Worm (Caenorhabditis elegans) whole organism, midembryonic: Measurements from ENCODE around the gene decr-1.1.

ENCODE experiments used
- cog-1 ChIP-seq: sonication (generic microtip); optimal IDR thresholded peaks from 2 replicates; lab custom pipeline; 2016; ENCODE audit warnings: missing genetic modification characterization, missing compliant biosample characterization
- flt-1 ChIP-seq: fragments of 200-800 bp; sonication (Bioruptor generic); IDR thresholded peaks from 2 replicates; pipeline ENCODE4 v1.3.6; 2022; ENCODE audit warnings: missing genetic modification characterization, missing compliant biosample characterization
- klf-2 ChIP-seq: fragments of 200-800 bp; sonication (Bioruptor generic); conservative IDR thresholded peaks from 2 replicates; pipeline ENCODE4 v1.3.6; 2022; ENCODE audit warnings: missing genetic modification reagents, missing genetic modification characterization, missing compliant biosample characterization
- med-1 ChIP-seq: sonication (generic microtip); optimal IDR thresholded peaks from 2 replicates; lab custom pipeline; 2017; ENCODE audit warnings: missing genetic modification characterization, mild to moderate bottlenecking, missing compliant biosample characterization, antibody characterized with exemption, missing genetic modification reagents; ENCODE audit not compliant: insufficient read depth
- tab-1 ChIP-seq: fragments of 200-800 bp; sonication (Bioruptor generic); IDR thresholded peaks from 2 replicates; pipeline ENCODE4 v1.3.6; 2022; ENCODE audit warnings: missing genetic modification characterization, missing compliant biosample characterization
- ztf-23 ChIP-seq: fragments of 200-800 bp; sonication (Bioruptor generic); IDR thresholded peaks from 2 replicates; pipeline ENCODE4 v1.3.6; 2022; ENCODE audit warnings: missing genetic modification reagents, missing genetic modification characterization, missing compliant biosample characterization
- ztf-29 ChIP-seq: fragments of 200-800 bp; sonication (Bioruptor generic); IDR thresholded peaks from 2 replicates; pipeline ENCODE4 v1.3.6; 2022; ENCODE audit warnings: missing genetic modification reagents, missing genetic modification characterization, missing compliant biosample characterization

ce11 chrV:13790557-13790956, 8.4 kb downstream of the decr-1.1 start:
- TF ChIP-seq flt-1 (no peak), cog-1 (tag; lab: Kevin White, UChicago) (no peak), klf-2 (GFP tag; lab: Robert Waterston, UW) (no peak), ztf-23 (no peak), tab-1 (no peak), med-1 (no peak), ztf-29 (GFP tag; lab: Robert Waterston, UW) (no peak)
